Worm (Caenorhabditis elegans) whole organism, L4 larva: ENCODE data around the gene pyk-2.
A peak's percentile ranks its signal among the peaks of the same experiment; 100 is the strongest.

Source experiments
- F26F4.8 ChIP-seq: fragments of 200-800 bp; sonication (Bioruptor generic); conservative IDR thresholded peaks from 2 replicates; pipeline ENCODE4 v1.3.6; 2022; ENCODE audit warnings: missing genetic modification characterization, missing compliant biosample characterization
- F44E2.7 ChIP-seq: fragments of 200-800 bp; sonication (Bioruptor generic); IDR thresholded peaks from 2 replicates; pipeline ENCODE4 v2.1.2; 2022; ENCODE audit warnings: missing genetic modification characterization, missing compliant biosample characterization
- ZK337.2 ChIP-seq: fragments of 200-800 bp; sonication (Bioruptor generic); IDR thresholded peaks from 2 replicates; pipeline ENCODE4 v1.3.6; 2022; ENCODE audit warnings: missing genetic modification reagents, missing genetic modification characterization, missing compliant biosample characterization
- aha-1 ChIP-seq: fragments of 150-350 bp; peaks from one replicate; lab custom pipeline; 2014; ENCODE audit warnings: missing biosample characterization, missing genetic modification characterization
- ama-1 ChIP-seq: fragments of 150-350 bp; optimal IDR thresholded peaks from 2 replicates; lab custom pipeline; 2014; ENCODE audit warnings: inconsistent platforms, mixed read lengths
- arid-1 ChIP-seq: fragments of 200-800 bp; sonication (Bioruptor generic); conservative IDR thresholded peaks from 2 replicates; pipeline ENCODE4 v1.3.6; 2022; ENCODE audit warnings: missing genetic modification reagents, missing genetic modification characterization, missing compliant biosample characterization
- attf-4 ChIP-seq: sonication (generic microtip); optimal IDR thresholded peaks from 3 replicates; lab custom pipeline; 2017; ENCODE audit warnings: missing biosample characterization, missing genetic modification characterization
- ceh-20 ChIP-seq: fragments of 200-800 bp; sonication (Bioruptor generic); IDR thresholded peaks from 2 replicates; pipeline ENCODE4 v1.3.6; 2022; ENCODE audit warnings: missing genetic modification reagents, missing genetic modification characterization, missing compliant biosample characterization
- ceh-62 ChIP-seq: sonication (generic microtip); optimal IDR thresholded peaks from 2 replicates; lab custom pipeline; 2017; ENCODE audit warnings: missing biosample characterization, missing genetic modification characterization
- cey-2 ChIP-seq: sonication (generic microtip); optimal IDR thresholded peaks from 3 replicates; lab custom pipeline; 2017; ENCODE audit warnings: missing genetic modification characterization, mild to moderate bottlenecking, missing compliant biosample characterization, antibody characterized with exemption, borderline replicate concordance; ENCODE audit not compliant: insufficient read depth
- daf-12 ChIP-seq: fragments of 150-350 bp; optimal IDR thresholded peaks from 2 replicates; lab custom pipeline; 2014; ENCODE audit warnings: missing biosample characterization, missing genetic modification reagents, missing genetic modification characterization
- daf-16 ChIP-seq, 3 experiments: sonication (generic microtip); optimal IDR thresholded peaks; 2 replicates each; lab custom pipeline; 2016 to 2017; ENCODE audit warnings: missing genetic modification characterization in 3 of 3, missing genetic modification reagents in 3 of 3, mild to moderate bottlenecking in 2 of 3, missing compliant biosample characterization in 2 of 3, missing biosample characterization in 1 of 3, moderate library complexity in 1 of 3
- daf-19 ChIP-seq: fragments of 200-800 bp; sonication (Bioruptor generic); conservative IDR thresholded peaks from 2 replicates; pipeline ENCODE4 v1.3.6; 2022; ENCODE audit warnings: missing genetic modification characterization, missing compliant biosample characterization
- dmd-9 ChIP-seq: fragments of 200-800 bp; sonication (Bioruptor generic); IDR thresholded peaks from 2 replicates; pipeline ENCODE4 v1.3.6; 2022; ENCODE audit warnings: missing genetic modification reagents, missing genetic modification characterization, missing compliant biosample characterization
- dpl-1 ChIP-seq: fragments of 150-350 bp; optimal IDR thresholded peaks from 2 replicates; lab custom pipeline; 2014; ENCODE audit warnings: missing biosample characterization, missing genetic modification reagents, missing genetic modification characterization
- duxl-1 ChIP-seq: sonication (generic microtip); optimal IDR thresholded peaks from 2 replicates; lab custom pipeline; 2016; ENCODE audit warnings: mild to moderate bottlenecking, missing genetic modification characterization, moderate library complexity, missing compliant biosample characterization; ENCODE audit not compliant: poor library complexity
- dve-1 ChIP-seq: sonication (generic microtip); optimal IDR thresholded peaks from 2 replicates; lab custom pipeline; 2017; ENCODE audit warnings: antibody characterized with exemption, mild to moderate bottlenecking, missing genetic modification characterization, missing compliant biosample characterization; ENCODE audit not compliant: insufficient read depth
- egl-27 ChIP-seq: sonication (generic microtip); optimal IDR thresholded peaks from 3 replicates; lab custom pipeline; 2017; ENCODE audit warnings: missing biosample characterization, missing genetic modification reagents, missing genetic modification characterization
- fos-1 ChIP-seq: fragments of 150-350 bp; optimal IDR thresholded peaks from 2 replicates; lab custom pipeline; 2014; ENCODE audit warnings: missing biosample characterization, missing genetic modification characterization
- hif-1 ChIP-seq, 2 experiments: sonication (generic microtip); optimal IDR thresholded peaks; 2 replicates each; lab custom pipeline; 2016 to 2017; ENCODE audit warnings: missing compliant biosample characterization in 2 of 2, missing genetic modification characterization in 2 of 2, missing genetic modification reagents in 2 of 2, missing genotype in 2 of 2, mild to moderate bottlenecking in 1 of 2
- hlh-30 ChIP-seq: sonication (generic microtip); optimal IDR thresholded peaks from 2 replicates; lab custom pipeline; 2017; ENCODE audit warnings: antibody characterized with exemption, mild to moderate bottlenecking, missing genetic modification characterization, missing compliant biosample characterization; ENCODE audit not compliant: insufficient read depth
- hmg-1.1 ChIP-seq: fragments of 200-800 bp; sonication (Bioruptor generic); IDR thresholded peaks from 2 replicates; pipeline ENCODE4 v1.3.6; 2022; ENCODE audit warnings: missing genetic modification reagents, missing genetic modification characterization, missing compliant biosample characterization
- jun-1 ChIP-seq: fragments of 150-350 bp; optimal IDR thresholded peaks from 2 replicates; lab custom pipeline; 2014; ENCODE audit warnings: missing biosample characterization, missing genetic modification reagents, missing genetic modification characterization
- lin-13 ChIP-seq: fragments of 150-350 bp; optimal IDR thresholded peaks from 2 replicates; lab custom pipeline; 2014; ENCODE audit warnings: missing biosample characterization, missing genetic modification reagents, missing genetic modification characterization
- lin-15B ChIP-seq: fragments of 150-350 bp; sonication (generic microtip); optimal IDR thresholded peaks from 3 replicates; lab custom pipeline; 2014; ENCODE audit warnings: missing biosample characterization, missing genetic modification characterization
- lin-38 ChIP-seq: fragments of 200-800 bp; sonication (Bioruptor generic); IDR thresholded peaks from 2 replicates; pipeline ENCODE4 v1.3.6; 2022; ENCODE audit warnings: missing genetic modification reagents, missing genetic modification characterization, missing compliant biosample characterization
- lin-39 ChIP-seq: fragments of 150-350 bp; optimal IDR thresholded peaks from 2 replicates; lab custom pipeline; 2014; ENCODE audit warnings: missing biosample characterization, missing genetic modification reagents, missing genetic modification characterization
- lsy-2 ChIP-seq, 2 experiments: fragments of 150-350 bp in 1 of 2; sonication (generic microtip) in 1 of 2; optimal IDR thresholded peaks; 2 replicates each; lab custom pipeline; 2014 to 2017; ENCODE audit warnings: missing biosample characterization in 2 of 2, missing genetic modification characterization in 2 of 2
- mdt-29 ChIP-seq: fragments of 200-800 bp; sonication (Bioruptor generic); IDR thresholded peaks from 2 replicates; pipeline ENCODE4 v1.3.6; 2022; ENCODE audit warnings: missing genetic modification reagents, missing genetic modification characterization, missing compliant biosample characterization
- nhr-102 ChIP-seq: sonication (generic microtip); optimal IDR thresholded peaks from 2 replicates; lab custom pipeline; 2016; ENCODE audit warnings: mild to moderate bottlenecking, missing genetic modification characterization, moderate library complexity, missing compliant biosample characterization
- nhr-11 ChIP-seq: fragments of 150-350 bp; optimal IDR thresholded peaks from 2 replicates; lab custom pipeline; 2014; ENCODE audit warnings: missing biosample characterization, missing genetic modification characterization
- nhr-111 ChIP-seq: fragments of 200-800 bp; sonication (Bioruptor generic); optimal IDR thresholded peaks from 2 replicates; lab custom pipeline; 2018; ENCODE audit warnings: mild to moderate bottlenecking, missing genetic modification characterization, missing compliant biosample characterization
- nhr-28 ChIP-seq: fragments of 150-350 bp; optimal IDR thresholded peaks from 2 replicates; lab custom pipeline; 2014; ENCODE audit warnings: missing biosample characterization, missing genetic modification characterization
- nhr-77 ChIP-seq: fragments of 150-350 bp; optimal IDR thresholded peaks from 2 replicates; lab custom pipeline; 2014; ENCODE audit warnings: missing biosample characterization, missing genetic modification characterization
- snpc-1.2 ChIP-seq: fragments of 200-800 bp; sonication (Bioruptor generic); IDR thresholded peaks from 2 replicates; pipeline ENCODE4 v1.3.6; 2022; ENCODE audit warnings: missing genetic modification reagents, missing genetic modification characterization, missing compliant biosample characterization
- spr-3 ChIP-seq: fragments of 200-800 bp; sonication (Bioruptor generic); optimal IDR thresholded peaks from 2 replicates; lab custom pipeline; 2018; ENCODE audit warnings: mild to moderate bottlenecking, missing genetic modification characterization, missing compliant biosample characterization
- unc-62 ChIP-seq, 3 experiments: fragments of 150-350 bp in 1 of 3; sonication (generic microtip); optimal IDR thresholded peaks in 2 of 3; peaks in 1 of 3; 1 replicate in 1 of 3; 2 replicates in 2 of 3; lab custom pipeline; 2014 to 2017; ENCODE audit warnings: missing biosample characterization in 3 of 3, missing genetic modification characterization in 3 of 3, missing genetic modification reagents in 3 of 3, missing genotype in 1 of 3
- vab-7 ChIP-seq: fragments of 200-800 bp; sonication (Bioruptor generic); IDR thresholded peaks from 2 replicates; pipeline ENCODE4 v1.3.6; 2022; ENCODE audit warnings: missing genetic modification reagents, missing genetic modification characterization, missing compliant biosample characterization
- zip-2 ChIP-seq: fragments of 150-350 bp; optimal IDR thresholded peaks from 2 replicates; lab custom pipeline; 2014; ENCODE audit warnings: missing biosample characterization, missing genetic modification characterization

pyk-2 gene

DNA sequence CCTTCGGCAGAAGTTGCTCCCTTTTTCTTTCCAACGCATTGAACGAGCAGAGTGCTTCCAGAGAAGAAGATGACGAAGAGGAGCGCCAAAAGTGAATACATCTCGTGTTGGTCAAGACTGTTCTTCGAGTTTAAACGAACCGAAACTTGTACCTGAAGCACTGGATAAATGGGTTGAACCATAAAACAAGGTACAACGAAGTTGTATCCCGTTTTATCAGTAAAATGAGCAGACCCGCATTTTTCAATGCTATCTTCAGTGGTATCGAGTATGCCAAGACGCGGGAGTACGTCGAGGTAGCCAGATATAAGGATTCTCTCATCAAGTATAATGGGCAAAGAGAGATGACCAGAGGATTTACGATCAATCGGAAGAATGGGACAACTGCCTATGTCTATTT lies 22.4 kb upstream of the pyk-2 start, which contains the start of gene F13E9.16:
Gene F13E9.16 (minus strand): TSS at position 101 of the 400 bp plus-strand sequence.
- TF ChIP-seq lsy-2 (tag; optimal IDR thresholded peaks at IDR 0.05; lab: Kevin White, UChicago) = no peak
- TF ChIP-seq lin-15B (tag; lab: Kevin White, UChicago) = no peak
- no peak for TF ChIP-seq duxl-1 (tag; lab: Kevin White, UChicago)
- TF ChIP-seq nhr-111 (GFP tag; lab: Kevin White, UChicago) = no peak
- no peak for TF ChIP-seq daf-12 (tag; lab: Kevin White, UChicago)
- TF ChIP-seq lin-39 (tag; lab: Kevin White, UChicago) = no peak
- TF ChIP-seq jun-1 = no peak
- no peak for TF ChIP-seq ceh-20 (GFP tag; lab: Robert Waterston, UW)
- no peak for TF ChIP-seq ama-1 (lab: Kevin White, UChicago)
- TF ChIP-seq dmd-9 = no peak

DNA sequence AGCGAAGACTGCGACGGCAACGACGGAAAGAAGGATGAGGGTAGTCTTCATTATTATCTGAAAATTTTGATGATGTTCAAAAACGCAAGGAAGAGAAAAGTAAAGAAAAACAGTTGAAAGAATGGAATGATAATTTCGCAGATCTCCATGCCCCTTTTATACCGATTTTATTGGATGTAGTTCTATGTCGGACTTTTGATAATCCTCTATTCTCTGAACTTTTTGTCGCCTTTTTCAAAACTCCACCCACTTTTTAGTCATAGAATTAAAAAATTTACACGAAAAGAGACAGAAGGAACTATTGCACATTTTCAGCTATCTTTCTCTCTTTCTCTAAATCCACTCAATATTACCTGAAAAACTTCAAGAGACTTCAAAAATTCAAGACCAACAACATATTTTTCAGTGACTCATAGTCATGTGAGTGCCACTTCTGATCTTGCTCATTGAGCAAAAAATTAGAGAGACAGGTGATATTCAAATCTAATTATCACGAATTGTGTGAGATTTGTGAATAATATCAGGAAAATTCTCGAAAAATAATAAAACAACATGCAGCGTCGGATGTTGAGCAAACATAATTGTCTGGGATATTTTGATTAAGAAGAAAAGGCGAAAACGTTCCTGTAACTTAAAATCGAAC lies 19.8 kb upstream of the pyk-2 start, which contains the start of gene F13E9.15:
Gene F13E9.15 (minus strand): TSS at position 51 of the 643 bp plus-strand sequence.
- no peak for TF ChIP-seq daf-16 (GFP tag; optimal IDR thresholded peaks at IDR 0.05; lab: Kevin White, UChicago)
- TF ChIP-seq daf-16 (tag; optimal IDR thresholded peaks at IDR 0.05; lab: Kevin White, UChicago) = no peak
- no peak for TF ChIP-seq aha-1 (tag; lab: Kevin White, UChicago)
- TF ChIP-seq fos-1 (tag; lab: Kevin White, UChicago) = no peak
- no peak for TF ChIP-seq F26F4.8 (GFP tag; lab: Robert Waterston, UW)
- TF ChIP-seq hif-1 (tag; optimal IDR thresholded peaks at IDR 0.05; lab: Kevin White, UChicago) = no peak
- TF ChIP-seq cey-2 (tag; lab: Kevin White, UChicago) = no peak
- no peak for TF ChIP-seq zip-2 (tag; lab: Kevin White, UChicago)
- no peak for TF ChIP-seq hmg-1.1
- no peak for TF ChIP-seq attf-4 (tag; lab: Kevin White, UChicago)
- no peak for TF ChIP-seq ZK337.2 (GFP tag; lab: Robert Waterston, UW)
- TF ChIP-seq hlh-30 (tag; lab: Kevin White, UChicago) = no peak
- no peak for TF ChIP-seq daf-19

DNA sequence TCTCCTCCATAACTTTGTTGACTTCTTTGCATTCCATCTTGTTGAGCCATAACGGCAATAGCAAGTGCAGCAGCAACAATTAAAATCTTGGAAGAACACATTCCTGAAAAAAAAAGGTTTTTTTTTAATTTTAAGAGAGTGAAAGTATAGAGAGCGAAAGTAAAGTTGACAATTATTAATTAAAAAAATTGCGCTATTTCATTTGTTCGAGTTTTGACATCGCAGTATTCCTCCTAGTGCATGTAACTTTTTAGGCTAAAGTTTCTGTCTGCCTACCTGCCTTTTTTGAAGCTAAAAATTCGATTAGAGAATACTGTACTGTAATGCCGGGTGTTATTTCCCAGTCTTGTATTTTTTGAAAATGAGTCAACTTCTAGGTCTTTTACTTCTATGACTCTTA lies 17.7 kb upstream of the pyk-2 start, which contains the start of gene srlf-12:
Gene srlf-12 (minus strand): TSS at position 101 of the 400 bp plus-strand sequence.
- no peak for TF ChIP-seq dpl-1 (GFP tag; lab: Kevin White, UChicago)

DNA sequence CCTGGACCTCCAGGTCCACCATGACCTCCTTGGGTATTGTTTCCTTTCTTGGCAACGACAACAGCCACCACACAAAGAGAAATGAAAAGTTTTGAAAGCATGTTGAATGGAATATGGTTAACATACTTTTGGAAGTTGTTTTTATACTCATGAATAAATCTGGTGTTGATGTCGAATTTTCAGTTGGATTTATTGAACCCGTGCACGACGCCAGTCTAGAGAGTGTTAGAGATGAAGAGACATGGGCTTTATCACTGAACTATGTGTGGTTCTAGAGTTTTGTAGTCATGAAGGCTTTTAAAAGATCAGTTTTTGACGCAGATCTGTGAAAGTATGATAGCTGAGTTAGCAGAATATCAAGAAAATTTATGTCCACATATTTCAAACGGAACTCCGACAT lies 15.5 kb upstream of the pyk-2 start, which contains the start of gene srlf-14:
Gene srlf-14 (minus strand): TSS at position 101 of the 400 bp plus-strand sequence.
- no peak for TF ChIP-seq ama-1 (lab: Kevin White, UChicago)
- TF ChIP-seq aha-1 (tag; lab: Kevin White, UChicago) = peak; percentile 65
- no peak for TF ChIP-seq dmd-9

DNA sequence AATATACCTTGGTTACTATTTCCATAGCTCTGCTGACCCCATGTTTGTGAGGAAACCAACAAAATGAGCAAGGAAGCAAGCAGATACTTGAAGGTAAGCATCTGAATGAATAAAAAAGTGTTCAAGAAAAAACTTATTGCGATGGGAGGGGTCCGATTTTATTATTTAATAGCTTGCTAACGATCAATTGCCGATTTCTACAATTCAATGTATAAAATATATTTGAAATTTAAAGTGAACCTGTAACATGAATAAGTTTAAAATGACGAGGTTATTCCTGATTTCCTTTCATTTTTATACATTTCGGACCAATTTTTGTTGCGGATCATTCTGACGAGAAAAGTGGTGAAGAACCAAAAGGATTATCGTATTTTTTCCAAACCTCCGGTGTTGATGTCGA lies 13.2 kb upstream of the pyk-2 start, which contains the start of gene srlf-13:
Gene srlf-13 (minus strand): TSS at position 101 of the 400 bp plus-strand sequence.
- TF ChIP-seq arid-1 (GFP tag; lab: Robert Waterston, UW) (no peak), lin-13 (GFP tag; lab: Kevin White, UChicago) (no peak), hif-1 (tag; optimal IDR thresholded peaks at IDR 0.05; lab: Kevin White, UChicago) (no peak), nhr-28 (no peak), mdt-29 (GFP tag; lab: Robert Waterston, UW) (no peak), nhr-11 (tag; lab: Kevin White, UChicago) (no peak)
- TF ChIP-seq, all 104 proteins: peak for 0

DNA sequence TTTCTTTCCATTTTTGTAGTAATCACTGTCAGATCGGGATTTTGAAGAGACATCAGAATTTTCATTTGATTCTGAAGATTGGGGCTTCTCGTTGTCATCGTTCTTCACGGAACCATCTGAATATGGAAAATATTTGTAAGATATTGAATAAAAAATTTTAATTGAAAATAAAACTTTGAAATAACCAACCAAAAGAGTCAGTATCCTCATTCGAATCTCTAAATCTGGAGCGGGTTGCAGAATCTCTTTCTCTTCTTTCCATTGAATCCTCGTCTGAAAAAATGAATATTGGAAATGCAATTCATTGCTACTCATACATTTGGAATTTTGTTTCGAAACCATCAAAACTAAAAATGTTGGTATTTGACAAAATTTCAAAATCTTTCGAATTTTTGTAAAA lies 11.6 kb upstream of the pyk-2 start:
- TF ChIP-seq dmd-9 (no peak), lin-38 (GFP tag; lab: Robert Waterston, UW) (no peak), vab-7 (GFP tag; lab: Robert Waterston, UW) (no peak), F44E2.7 (GFP tag; lab: Robert Waterston, UW) (no peak), spr-3 (GFP tag; lab: Kevin White, UChicago) (no peak), ceh-62 (tag; lab: Kevin White, UChicago) (no peak), nhr-102 (no peak), nhr-77 (no peak), egl-27 (tag; lab: Kevin White, UChicago) (no peak), aha-1 (tag; lab: Kevin White, UChicago) (peak; percentile 48), nhr-11 (tag; lab: Kevin White, UChicago) (no peak), snpc-1.2 (GFP tag; lab: Robert Waterston, UW) (no peak), dve-1 (no peak), unc-62 (GFP tag; optimal IDR thresholded peaks at IDR 0.05 in 1 of 2; lab: Kevin White, UChicago) (peak in 1 of 2 experiments; percentile 92), unc-62 (tag; optimal IDR thresholded peaks at IDR 0.05; lab: Kevin White, UChicago) (no peak)
